Fruit fly (Drosophila melanogaster) whole organism, embryonic: Measurements from ENCODE around the gene CG6040.

Experiments
- Gsc ChIP-seq: fragments of 200-800 bp; sonication (Bioruptor generic); IDR thresholded peaks from 2 replicates; pipeline ENCODE4 v1.3.6; 2022; ENCODE audit warnings: missing biosample characterization, missing genetic modification characterization
- pho ChIP-seq: fragments of 200-800 bp; sonication (Bioruptor generic); optimal IDR thresholded peaks from 2 replicates; lab custom pipeline; 2016; ENCODE audit warnings: missing biosample characterization, missing genetic modification characterization

dm6 chr3R:19111159-19111558 is 14.4 kb downstream of the CG6040 start:
- TF ChIP-seq Gsc (no peak), pho (GFP tag; lab: Kevin White, UChicago) (no peak)
